Fruit fly (Drosophila melanogaster) whole organism, embryonic: ENCODE data around the gene DppIII.
A peak's percentile ranks its signal among the peaks of the same experiment; 100 is the strongest.

ENCODE experiments used
- Awh ChIP-seq: fragments of 200-800 bp; sonication (Bioruptor generic); IDR thresholded peaks from 2 replicates; pipeline ENCODE4, ENCODE4 v1.3.6; 2022; ENCODE audit warnings: missing biosample characterization, missing genetic modification characterization
- B-H2 ChIP-seq: fragments of 200-800 bp; sonication (Bioruptor generic); optimal IDR thresholded peaks from 2 replicates; lab custom pipeline; 2018; ENCODE audit warnings: missing biosample characterization, mild to moderate bottlenecking, missing genetic modification characterization
- C15 ChIP-seq: fragments of 200-800 bp; sonication (Bioruptor generic); IDR thresholded peaks from 3 replicates; pipeline ENCODE4 v1.3.6; 2022; ENCODE audit warnings: missing biosample characterization, missing genetic modification characterization
- CG11695 ChIP-seq: fragments of 200-800 bp; sonication (Bioruptor generic); IDR thresholded peaks from 3 replicates; pipeline ENCODE4 v1.3.6; 2022; ENCODE audit warnings: missing biosample characterization, missing genetic modification characterization
- CG12219 ChIP-seq: fragments of 200-800 bp; sonication (Bioruptor generic); optimal IDR thresholded peaks from 3 replicates; lab custom pipeline; 2018; ENCODE audit warnings: missing biosample characterization, mild to moderate bottlenecking, missing genetic modification characterization
- CG13296 ChIP-seq: fragments of 200-800 bp; sonication (Bioruptor generic); optimal IDR thresholded peaks from 3 replicates; lab custom pipeline; 2018; ENCODE audit warnings: missing biosample characterization, mild to moderate bottlenecking, missing genetic modification characterization
- CG14050 ChIP-seq: fragments of 200-800 bp; sonication (Bioruptor generic); IDR thresholded peaks from 3 replicates; pipeline ENCODE4 v1.3.6; 2022; ENCODE audit warnings: missing biosample characterization, missing genetic modification characterization
- CG1529 ChIP-seq: fragments of 200-800 bp; sonication (Bioruptor generic); optimal IDR thresholded peaks from 3 replicates; lab custom pipeline; 2018; ENCODE audit warnings: missing biosample characterization, missing genetic modification characterization
- CG17359 ChIP-seq: fragments of 200-800 bp; sonication (Bioruptor generic); optimal IDR thresholded peaks from 3 replicates; lab custom pipeline; 2018; ENCODE audit warnings: missing biosample characterization, mild to moderate bottlenecking, missing genetic modification characterization, moderate library complexity
- CG1792 ChIP-seq: fragments of 200-800 bp; sonication (Bioruptor generic); optimal IDR thresholded peaks from 2 replicates; lab custom pipeline; 2016; ENCODE audit warnings: missing biosample characterization, missing genetic modification characterization
- CG2875 ChIP-seq: fragments of 200-800 bp; sonication (Bioruptor generic); optimal IDR thresholded peaks from 2 replicates; lab custom pipeline; 2017; ENCODE audit warnings: missing biosample characterization, mild to moderate bottlenecking, missing genetic modification characterization, missing genetic modification reagents
- CG31224 ChIP-seq: fragments of 200-800 bp; sonication (Bioruptor generic); IDR thresholded peaks from 2 replicates; pipeline ENCODE4 v1.3.6; 2022; ENCODE audit warnings: missing biosample characterization, missing genetic modification characterization
- CG32772 ChIP-seq: fragments of 200-800 bp; sonication (Bioruptor generic); IDR thresholded peaks from 2 replicates; pipeline ENCODE4 v1.3.6; 2022; ENCODE audit warnings: missing biosample characterization, missing genetic modification characterization
- CG3281 ChIP-seq: fragments of 200-800 bp; sonication (Bioruptor generic); optimal IDR thresholded peaks from 3 replicates; lab custom pipeline; 2017; ENCODE audit warnings: missing biosample characterization, mild to moderate bottlenecking, missing genetic modification characterization
- CG33557 ChIP-seq: fragments of 200-800 bp; sonication (Bioruptor generic); optimal IDR thresholded peaks from 2 replicates; lab custom pipeline; 2019; ENCODE audit warnings: missing biosample characterization, mild to moderate bottlenecking, missing genetic modification characterization, moderate library complexity
- CG3838 ChIP-seq: fragments of 200-800 bp; sonication (Bioruptor generic); optimal IDR thresholded peaks from 3 replicates; lab custom pipeline; 2016; ENCODE audit warnings: missing biosample characterization, missing genetic modification characterization
- CG3995 ChIP-seq: fragments of 200-800 bp; sonication (Bioruptor generic); optimal IDR thresholded peaks from 3 replicates; lab custom pipeline; 2016; ENCODE audit warnings: missing biosample characterization, missing genetic modification characterization
- CG4360 ChIP-seq: fragments of 200-800 bp; sonication (Bioruptor generic); IDR thresholded peaks from 2 replicates; pipeline ENCODE4 v1.3.6; 2022; ENCODE audit warnings: missing biosample characterization, missing genetic modification characterization
- CG6765 ChIP-seq: fragments of 200-800 bp; sonication (Bioruptor generic); optimal IDR thresholded peaks from 3 replicates; lab custom pipeline; 2017; ENCODE audit warnings: missing biosample characterization, mild to moderate bottlenecking, missing genetic modification characterization
- CG9609 ChIP-seq: fragments of 200-800 bp; sonication (Bioruptor generic); optimal IDR thresholded peaks from 3 replicates; lab custom pipeline; 2016; ENCODE audit warnings: missing biosample characterization, missing genetic modification characterization
- CG9797 ChIP-seq: fragments of 200-800 bp; sonication (Bioruptor generic); optimal IDR thresholded peaks from 3 replicates; lab custom pipeline; 2018; ENCODE audit warnings: missing biosample characterization, mild to moderate bottlenecking, missing genetic modification characterization
- CoRest ChIP-seq: fragments of 200-800 bp; sonication (Bioruptor generic); optimal IDR thresholded peaks from 3 replicates; lab custom pipeline; 2018; ENCODE audit warnings: missing biosample characterization, mild to moderate bottlenecking, missing genetic modification characterization, moderate library complexity
- Dip2 ChIP-seq: fragments of 200-800 bp; sonication (Bioruptor generic); IDR thresholded peaks from 2 replicates; pipeline ENCODE4 v1.3.6; 2022; ENCODE audit warnings: missing biosample characterization, missing genetic modification characterization
- GATAe ChIP-seq: fragments of 200-800 bp; sonication (Bioruptor generic); conservative IDR thresholded peaks from 2 replicates; pipeline ENCODE4 v1.3.6; 2022; ENCODE audit warnings: missing biosample characterization, missing genetic modification characterization
- Gug ChIP-seq: fragments of 200-800 bp; sonication (Bioruptor generic); IDR thresholded peaks from 4 replicates; pipeline ENCODE4 v1.3.6; 2022; ENCODE audit warnings: missing biosample characterization, missing genetic modification characterization
- Hr51 ChIP-seq, 2 experiments: fragments of 200-800 bp; sonication (Bioruptor generic); optimal IDR thresholded peaks; 2 replicates in 1 of 2; 3 replicates in 1 of 2; lab custom pipeline; 2016 to 2018; ENCODE audit warnings: missing biosample characterization in 2 of 2, missing genetic modification characterization in 2 of 2, mild to moderate bottlenecking in 1 of 2, moderate library complexity in 1 of 2
- Kr ChIP-seq: fragments of 200-800 bp; sonication (Bioruptor generic); optimal IDR thresholded peaks from 2 replicates; lab custom pipeline; 2017; ENCODE audit warnings: missing biosample characterization, mild to moderate bottlenecking, missing genetic modification characterization
- Nf-YB ChIP-seq: fragments of 200-800 bp; sonication (Bioruptor generic); optimal IDR thresholded peaks from 3 replicates; lab custom pipeline; 2019; ENCODE audit warnings: missing biosample characterization, mild to moderate bottlenecking, missing genetic modification characterization, moderate library complexity
- Side ChIP-seq: fragments of 200-800 bp; sonication (Bioruptor generic); optimal IDR thresholded peaks from 2 replicates; lab custom pipeline; 2016; ENCODE audit warnings: missing biosample characterization, missing genetic modification characterization
- Sox102F ChIP-seq: fragments of 200-800 bp; sonication (Bioruptor generic); optimal IDR thresholded peaks from 2 replicates; lab custom pipeline; 2018; ENCODE audit warnings: missing biosample characterization, mild to moderate bottlenecking, missing genetic modification characterization, moderate library complexity
- chinmo ChIP-seq: fragments of 200-800 bp; sonication (Bioruptor generic); IDR thresholded peaks from 4 replicates; pipeline ENCODE4 v1.3.6; 2022; ENCODE audit warnings: missing biosample characterization, missing genetic modification characterization; ENCODE audit not compliant: partially characterized antibody
- chm ChIP-seq: fragments of 200-800 bp; sonication (Bioruptor generic); IDR thresholded peaks from 2 replicates; pipeline ENCODE4 v1.3.6; 2022; ENCODE audit warnings: missing biosample characterization, missing genetic modification characterization
- cwo ChIP-seq: fragments of 200-800 bp; sonication (Bioruptor generic); optimal IDR thresholded peaks from 3 replicates; lab custom pipeline; 2017; ENCODE audit warnings: missing biosample characterization, missing genetic modification characterization, mild to moderate bottlenecking, moderate library complexity, missing genetic modification reagents
- dati ChIP-seq: fragments of 200-800 bp; sonication (Bioruptor generic); IDR thresholded peaks from 2 replicates; pipeline ENCODE4 v1.3.6; 2022; ENCODE audit warnings: missing biosample characterization, missing genetic modification characterization
- en ChIP-seq: fragments of 200-800 bp; sonication (Bioruptor generic); optimal IDR thresholded peaks from 2 replicates; lab custom pipeline; 2016; ENCODE audit warnings: missing biosample characterization, missing genetic modification characterization
- gcm2 ChIP-seq: fragments of 200-800 bp; sonication (Bioruptor generic); optimal IDR thresholded peaks from 2 replicates; lab custom pipeline; 2016; ENCODE audit warnings: missing biosample characterization, missing genetic modification characterization
- grn ChIP-seq: fragments of 200-800 bp; sonication (Bioruptor generic); optimal IDR thresholded peaks from 3 replicates; lab custom pipeline; 2017; ENCODE audit warnings: missing biosample characterization, missing genetic modification characterization
- gsb-n ChIP-seq: fragments of 200-800 bp; sonication (Bioruptor generic); optimal IDR thresholded peaks from 3 replicates; lab custom pipeline; 2018; ENCODE audit warnings: missing biosample characterization, mild to moderate bottlenecking, missing genetic modification characterization
- hbn ChIP-seq: fragments of 200-800 bp; sonication (Bioruptor generic); IDR thresholded peaks from 2 replicates; pipeline ENCODE4 v1.3.6; 2022; ENCODE audit warnings: missing biosample characterization, missing genetic modification characterization; ENCODE audit not compliant: partially characterized antibody
- inv ChIP-seq: fragments of 200-800 bp; sonication (Bioruptor generic); IDR thresholded peaks from 2 replicates; pipeline ENCODE4 v1.3.6; 2022; ENCODE audit warnings: missing biosample characterization, missing genetic modification characterization; ENCODE audit not compliant: partially characterized antibody
- lilli ChIP-seq: fragments of 200-800 bp; sonication (Bioruptor generic); optimal IDR thresholded peaks from 3 replicates; lab custom pipeline; 2016; ENCODE audit warnings: missing biosample characterization, missing genetic modification characterization
- lola ChIP-seq, 3 experiments: fragments of >200 bp in 2 of 3; fragments of 200-800 bp in 1 of 3; sonication (Bioruptor generic) in 1 of 3; optimal IDR thresholded peaks; 2 replicates each; lab custom pipeline; 2017 to 2019; ENCODE audit warnings: missing biosample characterization in 3 of 3, missing genetic modification characterization in 3 of 3, mild to moderate bottlenecking in 1 of 3, moderate library complexity in 1 of 3
- mam ChIP-seq: fragments of 200-800 bp; sonication (Bioruptor generic); optimal IDR thresholded peaks from 3 replicates; lab custom pipeline; 2016; ENCODE audit warnings: missing biosample characterization, missing genetic modification characterization
- nerfin-2 ChIP-seq: fragments of 200-800 bp; sonication (Bioruptor generic); IDR thresholded peaks from 2 replicates; pipeline ENCODE4 v1.3.6; 2022; ENCODE audit warnings: missing biosample characterization, missing genetic modification characterization; ENCODE audit not compliant: partially characterized antibody
- nom ChIP-seq: fragments of 200-800 bp; sonication (Bioruptor generic); optimal IDR thresholded peaks from 2 replicates; lab custom pipeline; 2017; ENCODE audit warnings: missing biosample characterization, missing genetic modification characterization, mild to moderate bottlenecking, moderate library complexity, missing genetic modification reagents
- pb ChIP-seq: fragments of 200-800 bp; sonication (Bioruptor generic); optimal IDR thresholded peaks from 3 replicates; lab custom pipeline; 2016; ENCODE audit warnings: missing biosample characterization, missing genetic modification characterization
- rib ChIP-seq: fragments of 200-800 bp; sonication (Bioruptor generic); IDR thresholded peaks from 2 replicates; pipeline ENCODE4 v1.3.6; 2022; ENCODE audit warnings: missing biosample characterization, missing genetic modification characterization
- seq ChIP-seq: fragments of 200-800 bp; sonication (Bioruptor generic); IDR thresholded peaks from 2 replicates; pipeline ENCODE4 v1.3.6; 2022; ENCODE audit warnings: missing biosample characterization, missing genetic modification characterization
- sug ChIP-seq: fragments of 200-800 bp; optimal IDR thresholded peaks from 2 replicates; lab custom pipeline; 2019; ENCODE audit warnings: missing biosample characterization, mild to moderate bottlenecking, missing genetic modification characterization, moderate library complexity
- tup ChIP-seq: fragments of 200-800 bp; sonication (Bioruptor generic); optimal IDR thresholded peaks from 2 replicates; lab custom pipeline; 2016; ENCODE audit warnings: missing biosample characterization, mild to moderate bottlenecking, missing genetic modification characterization, moderate library complexity

The DppIII gene

dm6 chr3R:8355579-8355978 is 11.4 kb downstream of the DppIII start (continued):
- TF ChIP-seq CG3995 = peak; percentile 56
- TF ChIP-seq CG4360 (GFP tag; lab: Robert Waterston, UW) = peak; percentile 63
- TF ChIP-seq CG3838 (GFP tag; lab: Kevin White, UChicago) = peak; percentile 84
- peak; percentile 93 for TF ChIP-seq chm (GFP tag; lab: Robert Waterston, UW)
- TF ChIP-seq CG33557 (GFP tag; lab: Kevin White, UChicago) = peak; percentile 36
- TF ChIP-seq CG13296 (GFP tag; lab: Kevin White, UChicago) = peak; percentile 91
- TF ChIP-seq C15 (GFP tag; lab: Robert Waterston, UW) = peak; percentile 92
- TF ChIP-seq CG17359 = peak; percentile 96
- no peak for TF ChIP-seq inv (GFP tag; lab: Robert Waterston, UW)
- no peak for TF ChIP-seq Kr (GFP tag; lab: Kevin White, UChicago)
- peak; percentile 79 for TF ChIP-seq sug
- peak; percentile 94 to 97 for TF ChIP-seq Hr51 (GFP tag; optimal IDR thresholded peaks at IDR 0.05; lab: Kevin White, UChicago)
- no peak for TF ChIP-seq hbn
- TF ChIP-seq CG1792 (GFP tag; lab: Kevin White, UChicago) = peak; percentile 89
- TF ChIP-seq mam (GFP tag; lab: Kevin White, UChicago) = peak; percentile 98
- peak; percentile 91 for TF ChIP-seq CG14050 (GFP tag; lab: Robert Waterston, UW)
- no peak for TF ChIP-seq chinmo (GFP tag; lab: Robert Waterston, UW)
- TF ChIP-seq seq (GFP tag; lab: Robert Waterston, UW) = peak; percentile 95
- no peak for TF ChIP-seq CG9797 (GFP tag; lab: Kevin White, UChicago)
- TF ChIP-seq nerfin-2 (GFP tag; lab: Robert Waterston, UW) = no peak
- peak; percentile 92 for TF ChIP-seq CoRest
- TF ChIP-seq Nf-YB (GFP tag; lab: Kevin White, UChicago) = peak; percentile 78
- peak; percentile 96 for TF ChIP-seq CG9609 (GFP tag; lab: Kevin White, UChicago)
- peak; percentile 96 for TF ChIP-seq CG11695 (GFP tag; lab: Robert Waterston, UW)
- peak; percentile 94 for TF ChIP-seq CG12219 (GFP tag; lab: Kevin White, UChicago)
- peak; percentile 77 for TF ChIP-seq CG1529 (GFP tag; lab: Kevin White, UChicago)
- peak; percentile 97 for TF ChIP-seq Side (GFP tag; lab: Kevin White, UChicago)
- TF ChIP-seq CG3281 (GFP tag; lab: Kevin White, UChicago) = peak; percentile 96
- TF ChIP-seq CG32772 (GFP tag; lab: Robert Waterston, UW) = peak; percentile 93
- peak; percentile 92 for TF ChIP-seq gcm2 (GFP tag; lab: Kevin White, UChicago)
- TF ChIP-seq en = peak; percentile 94
- peak; percentile 83 for TF ChIP-seq gsb-n (tag; lab: Kevin White, UChicago)
- peak; percentile 28; the same call in 1 of the 2 replicates for TF ChIP-seq Dip2 (GFP tag; lab: Robert Waterston, UW)
- peak; percentile 90 for TF ChIP-seq B-H2
- peak; percentile 98 for TF ChIP-seq lilli (GFP tag; lab: Kevin White, UChicago)
- peak; percentile 87 for TF ChIP-seq CG2875
- peak; percentile 87 for TF ChIP-seq tup (GFP tag; lab: Kevin White, UChicago)
- peak; percentile 97 for TF ChIP-seq cwo
- peak in 1 of 3 experiments; percentile 70 for TF ChIP-seq lola (GFP tag; optimal IDR thresholded peaks at IDR 0.05; lab: Kevin White, UChicago)
- TF ChIP-seq CG6765 (GFP tag; lab: Kevin White, UChicago) = peak; percentile 93
- peak; percentile 87 for TF ChIP-seq GATAe (GFP tag; lab: Robert Waterston, UW)
- TF ChIP-seq dati = peak; percentile 75; the same call in 1 of the 2 replicates
- peak; percentile 90 for TF ChIP-seq Awh (GFP tag; lab: Robert Waterston, UW)
- peak; percentile 48 for TF ChIP-seq grn (GFP tag; lab: Kevin White, UChicago)
- TF ChIP-seq Sox102F = peak; percentile 96
- TF ChIP-seq CG31224 (GFP tag; lab: Robert Waterston, UW) = peak; percentile 93
- peak; percentile 96 for TF ChIP-seq rib
- TF ChIP-seq nom (GFP tag; lab: Kevin White, UChicago) = peak; percentile 27
- peak; percentile 96 for TF ChIP-seq pb
- TF ChIP-seq Gug = peak; percentile 90
